Worm (Caenorhabditis elegans): ENCODE results near the gene F28E10.4.

The F28E10.4 gene

DNA sequence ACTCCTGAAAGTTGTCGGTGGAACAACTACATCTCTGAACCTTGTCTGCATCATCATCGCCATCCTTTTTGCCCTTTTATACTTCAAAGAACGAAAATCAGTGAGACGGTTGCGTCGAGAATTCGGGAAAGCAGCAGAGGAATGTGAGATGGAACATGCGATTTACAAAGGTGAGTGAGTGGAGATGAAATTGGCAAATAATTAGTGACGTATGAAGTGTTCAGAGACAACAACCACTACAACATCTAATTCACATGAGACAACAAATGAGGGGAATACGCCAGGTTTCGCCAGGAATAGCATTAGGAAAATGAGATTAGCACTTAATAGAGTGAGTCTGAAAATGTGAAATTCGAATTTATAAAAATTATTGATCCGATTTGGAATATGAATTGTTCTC lies 2.7 kb downstream of the F28E10.4 start:
- no peak for TF ChIP-seq snpc-4 (tag; optimal IDR thresholded peaks at IDR 0.05)
- TF ChIP-seq blmp-1 (tag; optimal IDR thresholded peaks at IDR 0.05) = no peak
- TF ChIP-seq ztf-11 (tag; optimal IDR thresholded peaks at IDR 0.05) = no peak
- TF ChIP-seq lin-32 (GFP tag; optimal IDR thresholded peaks at IDR 0.05) = no peak
- no peak for TF ChIP-seq nhr-237 (tag; optimal IDR thresholded peaks at IDR 0.05)

DNA sequence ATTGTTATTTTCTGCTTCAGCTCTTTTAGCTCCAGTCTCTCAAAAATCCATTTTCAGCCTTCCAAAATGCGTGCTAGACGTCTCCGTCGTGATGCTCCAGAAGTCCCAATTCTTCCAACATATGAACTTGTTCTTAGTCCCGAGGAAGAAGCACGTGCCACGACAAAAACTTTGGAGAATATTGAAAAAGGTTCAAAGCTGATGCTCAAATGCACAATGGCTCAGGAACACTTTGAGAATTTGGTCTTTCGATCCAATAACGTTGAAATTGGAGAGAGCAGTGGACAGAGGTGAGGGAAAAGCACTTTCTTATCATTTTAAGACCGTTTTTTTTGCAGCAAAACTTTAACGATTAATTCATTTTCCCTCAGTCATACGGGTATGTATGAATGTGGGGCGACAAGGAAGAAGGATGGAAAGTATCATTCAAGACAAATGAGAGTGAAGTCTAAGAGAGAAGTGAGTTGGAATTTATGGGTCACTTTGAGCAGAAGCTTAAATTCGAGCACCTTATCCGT lies 4.6 kb downstream of the F28E10.4 start, which contains the start of gene igeg-1:
igeg-1 (plus strand) TSS at position 51 of the 518 bp plus-strand sequence.
- TF ChIP-seq mab-5 (tag; optimal IDR thresholded peaks at IDR 0.05) (no peak), ztf-11 (tag; optimal IDR thresholded peaks at IDR 0.05) (no peak), mls-2 (tag; optimal IDR thresholded peaks at IDR 0.05) (no peak), ham-2 (GFP tag; optimal IDR thresholded peaks at IDR 0.05) (no peak), sptf-1 (tag; optimal IDR thresholded peaks at IDR 0.05) (no peak), nhr-76 (tag; optimal IDR thresholded peaks at IDR 0.05) (no peak), lin-32 (GFP tag; optimal IDR thresholded peaks at IDR 0.05) (no peak)

DNA sequence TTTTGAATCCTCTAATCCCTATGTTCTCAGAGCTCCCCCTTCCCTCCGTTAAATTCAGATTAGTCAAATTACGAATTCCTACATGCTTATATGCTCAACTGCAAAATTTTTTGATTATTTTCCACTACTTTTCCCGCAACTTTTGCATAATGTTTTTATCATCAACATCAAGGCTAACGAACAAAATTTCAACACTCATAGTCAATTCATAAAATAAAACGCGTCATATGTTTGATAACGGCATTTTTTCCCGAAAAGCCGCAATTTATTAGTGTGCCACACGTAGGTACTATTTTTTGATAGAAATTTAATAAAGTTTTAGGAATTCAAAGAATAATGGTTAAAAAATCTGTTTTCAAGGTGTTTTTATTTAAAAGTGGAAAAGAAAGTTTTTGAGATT lies 8.1 kb downstream of the F28E10.4 start:
- TF ChIP-seq bed-3 (GFP tag; optimal IDR thresholded peaks at IDR 0.05) (no peak), hlh-1 (tag; optimal IDR thresholded peaks at IDR 0.05) (no peak), elt-3 (tag; optimal IDR thresholded peaks at IDR 0.05) (no peak), ztf-11 (tag; optimal IDR thresholded peaks at IDR 0.05) (no peak), lin-32 (GFP tag; optimal IDR thresholded peaks at IDR 0.05) (no peak), nhr-76 (tag; optimal IDR thresholded peaks at IDR 0.05) (no peak)

DNA sequence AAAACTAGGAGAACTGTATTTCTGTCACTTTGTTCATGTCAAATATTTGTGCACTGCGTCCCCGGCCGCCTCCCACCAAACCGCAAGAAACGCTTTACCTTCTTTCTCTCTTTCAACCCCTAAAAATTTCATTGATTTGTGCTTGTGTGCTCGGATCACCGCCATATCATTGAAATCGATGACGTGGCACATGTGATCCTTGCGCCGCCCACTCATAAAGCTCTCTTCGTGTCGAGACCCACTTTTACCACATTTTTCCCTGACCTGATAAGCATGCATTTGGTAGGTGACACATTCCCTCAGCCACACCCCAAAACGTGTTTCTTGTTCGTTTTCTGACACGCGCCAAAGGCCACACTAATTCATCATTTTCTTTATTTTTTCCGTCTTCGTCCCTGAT lies 9.5 kb downstream of the F28E10.4 start:
- TF ChIP-seq hlh-1 (tag; optimal IDR thresholded peaks at IDR 0.05) (no peak), cnd-1 (tag; optimal IDR thresholded peaks at IDR 0.05) (no peak), unc-62 (GFP tag; optimal IDR thresholded peaks at IDR 0.05) (no peak), sem-2 (GFP tag; optimal IDR thresholded peaks at IDR 0.05) (no peak), elt-3 (tag; optimal IDR thresholded peaks at IDR 0.05) (no peak), ceh-83 (GFP tag; optimal IDR thresholded peaks at IDR 0.05) (no peak), tbx-8 (GFP tag; optimal IDR thresholded peaks at IDR 0.05) (no peak), nhr-2 (tag; optimal IDR thresholded peaks at IDR 0.05) (no peak), zip-8 (tag; optimal IDR thresholded peaks at IDR 0.05) (no peak), sptf-1 (tag; optimal IDR thresholded peaks at IDR 0.05) (no peak), lin-32 (GFP tag; optimal IDR thresholded peaks at IDR 0.05) (no peak), elt-1 (tag; optimal IDR thresholded peaks at IDR 0.05; ENCODE audit: borderline replicate concordance, insufficient read depth) (no peak), drap-1 (GFP tag; optimal IDR thresholded peaks at IDR 0.05) (no peak), nhr-28 (tag; optimal IDR thresholded peaks at IDR 0.05) (no peak), nhr-237 (tag; optimal IDR thresholded peaks at IDR 0.05) (no peak), mab-5 (tag; optimal IDR thresholded peaks at IDR 0.05) (no peak), ztf-11 (tag; optimal IDR thresholded peaks at IDR 0.05) (no peak)

DNA sequence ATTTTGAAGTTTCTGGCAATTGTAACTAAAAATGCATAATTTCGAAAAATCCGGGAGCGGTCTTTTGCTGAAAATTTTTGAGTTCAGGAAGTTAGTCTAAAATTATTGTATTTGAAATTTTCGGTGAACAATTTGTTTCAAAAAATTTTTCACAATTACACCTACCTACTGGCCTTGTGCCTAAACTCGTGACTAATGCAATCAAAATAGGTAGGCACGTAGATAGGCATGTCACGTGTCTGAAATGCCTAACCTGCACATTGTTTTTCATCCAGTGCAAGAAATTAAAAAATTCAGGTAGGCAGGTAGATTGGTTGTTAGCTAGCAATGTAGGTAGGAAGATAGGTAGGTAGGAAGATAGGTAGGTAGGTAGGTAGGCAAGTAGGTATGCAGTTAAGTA lies 10.1 kb downstream of the F28E10.4 start:
- TF ChIP-seq nhr-76 (tag; optimal IDR thresholded peaks at IDR 0.05) (no peak), M03D4.4 (tag; optimal IDR thresholded peaks at IDR 0.05) (no peak), lin-13 (tag; optimal IDR thresholded peaks at IDR 0.05) (no peak), ham-2 (GFP tag; optimal IDR thresholded peaks at IDR 0.05) (no peak), nhr-2 (tag; optimal IDR thresholded peaks at IDR 0.05) (no peak), cnd-1 (tag; optimal IDR thresholded peaks at IDR 0.05) (no peak), nhr-28 (tag; optimal IDR thresholded peaks at IDR 0.05) (no peak), tbx-8 (GFP tag; optimal IDR thresholded peaks at IDR 0.05) (no peak), mls-2 (tag; optimal IDR thresholded peaks at IDR 0.05) (no peak), ceh-83 (GFP tag; optimal IDR thresholded peaks at IDR 0.05) (no peak), ztf-11 (tag; optimal IDR thresholded peaks at IDR 0.05) (no peak), blmp-1 (tag; optimal IDR thresholded peaks at IDR 0.05) (no peak), elt-3 (tag; optimal IDR thresholded peaks at IDR 0.05) (no peak), bed-3 (GFP tag; optimal IDR thresholded peaks at IDR 0.05) (no peak), lsy-2 (tag; optimal IDR thresholded peaks at IDR 0.05) (no peak)

DNA sequence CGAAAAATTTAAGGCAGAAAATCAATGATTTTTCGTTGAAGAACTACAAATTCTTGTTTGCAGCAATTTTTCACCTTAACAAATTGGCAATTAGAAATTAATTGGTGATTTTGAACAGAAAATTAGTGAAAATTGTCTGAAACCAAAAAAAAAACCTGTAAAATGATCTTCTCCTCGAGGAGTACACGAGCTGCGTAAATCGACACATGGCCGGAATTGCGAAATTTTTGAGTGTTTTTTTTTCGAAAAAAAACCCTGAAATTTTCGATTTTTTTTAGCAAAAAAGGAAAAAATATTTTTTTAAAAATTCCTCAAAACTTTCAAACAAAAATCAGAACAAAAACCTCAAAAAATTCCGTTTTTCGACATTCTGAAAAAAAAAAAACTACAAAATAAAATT lies 15.7 kb downstream of the F28E10.4 start:
- TF ChIP-seq ceh-39 (tag; optimal IDR thresholded peaks at IDR 0.05) (no peak), unc-62 (GFP tag; optimal IDR thresholded peaks at IDR 0.05) (no peak)

DNA sequence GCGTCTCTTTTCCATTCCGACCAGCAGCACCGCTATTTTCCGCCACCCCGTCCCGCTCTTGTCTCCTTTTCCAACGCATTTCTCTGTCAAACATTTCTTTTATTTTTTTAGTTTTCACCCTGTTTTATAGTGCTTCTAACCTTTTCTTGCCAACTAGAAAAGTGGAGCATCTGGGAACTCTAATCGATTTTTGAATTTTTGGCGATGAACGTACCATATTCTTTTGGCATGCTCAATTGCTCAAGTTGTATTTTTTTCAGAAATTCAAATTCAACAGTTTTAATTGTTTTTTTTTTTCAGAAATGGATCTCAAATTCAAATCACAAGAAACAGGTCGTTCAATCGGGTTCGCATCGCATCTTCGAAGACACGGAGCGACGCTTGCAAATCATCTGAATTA lies 19.0 kb downstream of the F28E10.4 start, which contains the start of gene ZK185.1:
ZK185.1 (plus strand) TSS at position 301 of the 400 bp plus-strand sequence.
- no peak for TF ChIP-seq nhr-12 (tag; optimal IDR thresholded peaks at IDR 0.05)
- no peak for TF ChIP-seq cnd-1 (tag; optimal IDR thresholded peaks at IDR 0.05)
- TF ChIP-seq lsy-2 (tag; optimal IDR thresholded peaks at IDR 0.05) = no peak
- no peak for TF ChIP-seq nhr-237 (tag; optimal IDR thresholded peaks at IDR 0.05)
- no peak for TF ChIP-seq M03D4.4 (tag; optimal IDR thresholded peaks at IDR 0.05)
- TF ChIP-seq ceh-83 (GFP tag; optimal IDR thresholded peaks at IDR 0.05) = no peak
- TF ChIP-seq nhr-76 (tag; optimal IDR thresholded peaks at IDR 0.05) = no peak
- no peak for TF ChIP-seq elt-1 (tag; optimal IDR thresholded peaks at IDR 0.05; ENCODE audit: borderline replicate concordance, insufficient read depth)
- no peak for TF ChIP-seq drap-1 (GFP tag; optimal IDR thresholded peaks at IDR 0.05)
- TF ChIP-seq flh-1 (GFP tag; optimal IDR thresholded peaks at IDR 0.05) = no peak
- no peak for TF ChIP-seq snpc-4 (tag; optimal IDR thresholded peaks at IDR 0.05)

All from whole organism, mixed stage, embryonic.